Worm (Caenorhabditis elegans) whole organism, L1 larva: ENCODE measurements around the gene srbc-21.

Experiments used
- C16A3.4 ChIP-seq: fragments of 150-350 bp; optimal IDR thresholded peaks from 2 replicates; lab custom pipeline; 2014; ENCODE audit warnings: missing biosample characterization, missing genetic modification characterization
- C34B4.2 ChIP-seq: sonication (generic microtip); optimal IDR thresholded peaks from 2 replicates; lab custom pipeline; 2017; ENCODE audit warnings: mild to moderate bottlenecking, missing genetic modification characterization, missing compliant biosample characterization
- F16B12.6 ChIP-seq: fragments of 150-350 bp; optimal IDR thresholded peaks from 2 replicates; lab custom pipeline; 2014; ENCODE audit warnings: missing biosample characterization, missing genetic modification characterization
- alr-1 ChIP-seq: fragments of 200-800 bp; sonication (Bioruptor generic); optimal IDR thresholded peaks from 2 replicates; lab custom pipeline; 2018; ENCODE audit warnings: borderline replicate concordance, mild to moderate bottlenecking, missing genetic modification characterization, missing compliant biosample characterization
- aly-2 ChIP-seq: fragments of 150-350 bp; optimal IDR thresholded peaks from 2 replicates; lab custom pipeline; 2014; ENCODE audit warnings: missing biosample characterization, missing genetic modification characterization
- blmp-1 ChIP-seq: fragments of 150-350 bp; optimal IDR thresholded peaks from 2 replicates; lab custom pipeline; 2014; ENCODE audit warnings: missing biosample characterization, missing genetic modification characterization
- ceh-82 ChIP-seq, 3 experiments: fragments of 150-350 bp in 1 of 3; sonication (generic microtip) in 2 of 3; optimal IDR thresholded peaks; 2 replicates each; lab custom pipeline; 2014 to 2017; ENCODE audit warnings: missing biosample characterization in 3 of 3, missing genetic modification characterization in 3 of 3
- ceh-90 ChIP-seq: sonication (generic microtip); optimal IDR thresholded peaks from 2 replicates; lab custom pipeline; 2016; ENCODE audit warnings: missing genetic modification characterization, missing compliant biosample characterization
- dpl-1 ChIP-seq, 3 experiments: fragments of 150-350 bp in 2 of 3; sonication (generic microtip) in 1 of 3; optimal IDR thresholded peaks; 2 replicates each; lab custom pipeline; 2014 to 2017; ENCODE audit warnings: missing biosample characterization in 3 of 3, missing genetic modification characterization in 3 of 3, missing genetic modification reagents in 3 of 3
- dsc-1 ChIP-seq: sonication (generic microtip); optimal IDR thresholded peaks from 2 replicates; lab custom pipeline; 2016; ENCODE audit warnings: mild to moderate bottlenecking, missing genetic modification characterization, missing compliant biosample characterization
- efl-1 ChIP-seq, 4 experiments: fragments of 150-350 bp; optimal IDR thresholded peaks in 3 of 4; peaks in 1 of 4; 1 replicate in 1 of 4; 2 replicates in 3 of 4; lab custom pipeline; 2014; ENCODE audit warnings: missing biosample characterization in 2 of 4, missing genetic modification characterization in 2 of 4, missing genetic modification reagents in 2 of 4
- elt-3 ChIP-seq, 6 experiments: fragments of 150-350 bp in 1 of 6; sonication (generic microtip); optimal IDR thresholded peaks; 2 replicates each; lab custom pipeline; 2017 to 2018; ENCODE audit warnings: missing biosample characterization in 6 of 6, missing genetic modification characterization in 6 of 6, inconsistent platforms in 1 of 6
- fkh-4 ChIP-seq: sonication (generic microtip); optimal IDR thresholded peaks from 2 replicates; lab custom pipeline; 2016; ENCODE audit warnings: missing compliant biosample characterization, missing genetic modification characterization, borderline replicate concordance
- fos-1 ChIP-seq: fragments of 150-350 bp; optimal IDR thresholded peaks from 2 replicates; lab custom pipeline; 2014; ENCODE audit warnings: missing biosample characterization, missing genetic modification characterization
- grh-1 ChIP-seq: fragments of 200-800 bp; sonication (Bioruptor generic); IDR thresholded peaks from 2 replicates; pipeline ENCODE4 v1.3.6; 2022; ENCODE audit warnings: missing genetic modification reagents, missing genetic modification characterization, missing compliant biosample characterization
- hlh-17 ChIP-seq: fragments of 200-800 bp; sonication (Bioruptor generic); optimal IDR thresholded peaks from 2 replicates; lab custom pipeline; 2018; ENCODE audit warnings: missing genetic modification characterization, mild to moderate bottlenecking, missing compliant biosample characterization, moderate library complexity, borderline replicate concordance
- isw-1 ChIP-seq: fragments of 200-800 bp; sonication (Bioruptor generic); IDR thresholded peaks from 2 replicates; pipeline ENCODE4 v1.3.6; 2022; ENCODE audit warnings: missing genetic modification characterization, missing compliant biosample characterization
- jun-1 ChIP-seq: fragments of 150-350 bp; optimal IDR thresholded peaks from 2 replicates; lab custom pipeline; 2014; ENCODE audit warnings: missing biosample characterization, missing genetic modification reagents, missing genetic modification characterization
- lin-13 ChIP-seq: fragments of 150-350 bp; optimal IDR thresholded peaks from 2 replicates; lab custom pipeline; 2014; ENCODE audit warnings: missing biosample characterization, missing genetic modification reagents, missing genetic modification characterization
- lin-14 ChIP-seq: fragments of 200-800 bp; sonication (Bioruptor generic); optimal IDR thresholded peaks from 2 replicates; lab custom pipeline; 2018; ENCODE audit warnings: mild to moderate bottlenecking, missing genetic modification characterization, moderate library complexity, missing compliant biosample characterization
- lin-15B ChIP-seq: fragments of 150-350 bp; sonication (generic microtip); optimal IDR thresholded peaks from 3 replicates; lab custom pipeline; 2014; ENCODE audit warnings: missing biosample characterization, missing genetic modification characterization
- lin-35 ChIP-seq, 2 experiments: fragments of 150-350 bp; optimal IDR thresholded peaks; 2 replicates each; lab custom pipeline; 2014; ENCODE audit warnings: missing biosample characterization in 2 of 2, missing genetic modification characterization in 2 of 2, missing genetic modification reagents in 2 of 2
- nhr-20 ChIP-seq: sonication (generic microtip); optimal IDR thresholded peaks from 2 replicates; lab custom pipeline; 2016; ENCODE audit warnings: mild to moderate bottlenecking, missing genetic modification characterization, missing compliant biosample characterization
- nhr-28 ChIP-seq: fragments of 150-350 bp; optimal IDR thresholded peaks from 2 replicates; lab custom pipeline; 2014; ENCODE audit warnings: missing biosample characterization, missing genetic modification characterization
- nhr-47 ChIP-seq: sonication (generic microtip); optimal IDR thresholded peaks from 2 replicates; lab custom pipeline; 2016; ENCODE audit warnings: mild to moderate bottlenecking, missing genetic modification characterization, moderate library complexity, missing compliant biosample characterization
- nhr-71 ChIP-seq: sonication (generic microtip); optimal IDR thresholded peaks from 2 replicates; lab custom pipeline; 2016; ENCODE audit warnings: mild to moderate bottlenecking, missing genetic modification characterization, moderate library complexity, missing compliant biosample characterization
- nhr-77 ChIP-seq: fragments of 150-350 bp; optimal IDR thresholded peaks from 2 replicates; lab custom pipeline; 2014; ENCODE audit warnings: missing biosample characterization, missing genetic modification characterization
- nhr-85 ChIP-seq: sonication (generic microtip); peaks from one replicate; lab custom pipeline; 2016; ENCODE audit warnings: missing genetic modification characterization, inconsistent platforms, missing compliant biosample characterization
- pax-3 ChIP-seq: fragments of 200-800 bp; sonication (Bioruptor generic); optimal IDR thresholded peaks from 2 replicates; lab custom pipeline; 2018; ENCODE audit warnings: mild to moderate bottlenecking, missing genetic modification characterization, moderate library complexity, missing compliant biosample characterization
- pqm-1 ChIP-seq: sonication (generic microtip); optimal IDR thresholded peaks from 3 replicates; lab custom pipeline; 2017; ENCODE audit warnings: missing biosample characterization, missing genetic modification characterization
- rnt-1 ChIP-seq: sonication (generic microtip); optimal IDR thresholded peaks from 2 replicates; lab custom pipeline; 2016; ENCODE audit warnings: mild to moderate bottlenecking, missing genetic modification characterization, moderate library complexity, missing compliant biosample characterization
- skn-1 ChIP-seq: fragments of 150-350 bp; optimal IDR thresholded peaks from 2 replicates; lab custom pipeline; 2014; ENCODE audit warnings: missing biosample characterization, missing genetic modification characterization
- snpc-4 ChIP-seq: fragments of 150-350 bp; optimal IDR thresholded peaks from 2 replicates; lab custom pipeline; 2014; ENCODE audit warnings: missing biosample characterization, missing genetic modification characterization
- sptf-1 ChIP-seq: fragments of 150-350 bp; optimal IDR thresholded peaks from 2 replicates; lab custom pipeline; 2014; ENCODE audit warnings: missing biosample characterization, missing genetic modification characterization
- sup-37 ChIP-seq: fragments of 200-800 bp; sonication (Bioruptor generic); optimal IDR thresholded peaks from 2 replicates; lab custom pipeline; 2018; ENCODE audit warnings: mild to moderate bottlenecking, missing genetic modification characterization, missing compliant biosample characterization
- tbx-2 ChIP-seq: sonication (generic microtip); optimal IDR thresholded peaks from 2 replicates; lab custom pipeline; 2016; ENCODE audit warnings: missing genetic modification characterization, missing compliant biosample characterization
- unc-130 ChIP-seq: fragments of 150-350 bp; optimal IDR thresholded peaks from 2 replicates; lab custom pipeline; 2017; ENCODE audit warnings: missing biosample characterization, missing genetic modification characterization, inconsistent platforms
- unc-62 ChIP-seq: fragments of 150-350 bp; optimal IDR thresholded peaks from 2 replicates; lab custom pipeline; 2014; ENCODE audit warnings: missing biosample characterization, missing genetic modification reagents, missing genetic modification characterization
- unc-98 ChIP-seq: fragments of 200-800 bp; sonication (Bioruptor generic); IDR thresholded peaks from 2 replicates; pipeline ENCODE4 v1.3.6; 2022; ENCODE audit warnings: missing genetic modification characterization, missing compliant biosample characterization
- vab-15 ChIP-seq: sonication (generic microtip); optimal IDR thresholded peaks from 2 replicates; lab custom pipeline; 2017; ENCODE audit warnings: missing genotype, mild to moderate bottlenecking, missing genetic modification characterization, missing compliant biosample characterization
- xbp-1 ChIP-seq: sonication (generic microtip); optimal IDR thresholded peaks from 2 replicates; lab custom pipeline; 2016; ENCODE audit warnings: missing genetic modification characterization, missing compliant biosample characterization

Gene srbc-21

ce11 chrV:2155232-2155631 lies at the start of gene srbc-21:
Gene srbc-21, plus strand, starts transcription at chrV:2155532.
- TF ChIP-seq pax-3 (tag; lab: Kevin White, UChicago) (no peak), efl-1 (optimal IDR thresholded peaks at IDR 0.05; lab: Kevin White, UChicago) (no peak), efl-1 (GFP tag; optimal IDR thresholded peaks at IDR 0.05 in 1 of 2; lab: Kevin White, UChicago) (peak in 1 of 2 experiments; percentile 12)

DNA sequence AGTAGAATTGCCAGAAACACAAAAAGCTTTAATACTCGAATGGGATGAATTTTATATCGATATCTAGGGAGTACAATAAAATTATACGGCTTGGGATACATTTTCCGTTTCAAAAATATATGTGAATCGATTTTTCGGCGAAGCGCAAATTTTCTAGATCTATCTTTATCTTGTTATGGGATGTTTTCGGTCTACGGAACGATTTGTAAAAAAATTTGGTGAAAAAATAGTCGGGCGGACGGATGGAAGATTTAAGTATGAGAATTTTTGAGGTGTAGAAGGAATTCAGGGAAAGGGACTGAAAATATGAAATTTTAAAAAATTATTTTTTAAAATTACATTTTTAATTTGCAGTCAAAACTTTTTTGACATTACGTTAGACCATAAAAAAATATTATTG lies 49.4 kb upstream of the srbc-21 start, which contains the start of gene F22F7.4:
TSS of gene F22F7.4 (minus strand) at position 101 of the 400 bp plus-strand sequence.
- TF ChIP-seq vab-15 (tag; lab: Kevin White, UChicago): no peak
- TF ChIP-seq unc-62: no peak
- no peak for TF ChIP-seq sup-37
- no peak for TF ChIP-seq isw-1 (GFP tag; lab: Robert Waterston, UW)
- TF ChIP-seq pqm-1 (tag; lab: Kevin White, UChicago): no peak
- no peak for TF ChIP-seq sptf-1
- no peak for TF ChIP-seq fos-1
- no peak for TF ChIP-seq lin-35 (GFP tag; optimal IDR thresholded peaks at IDR 0.05; lab: Kevin White, UChicago)
- no peak for TF ChIP-seq unc-98
- TF ChIP-seq alr-1 (tag; lab: Kevin White, UChicago): no peak
- TF ChIP-seq ceh-90: no peak
- TF ChIP-seq F16B12.6: no peak
- TF ChIP-seq unc-130 (tag; lab: Kevin White, UChicago): no peak
- TF ChIP-seq nhr-20 (tag; lab: Kevin White, UChicago): no peak
- TF ChIP-seq pax-3 (tag; lab: Kevin White, UChicago): no peak
- TF ChIP-seq jun-1: no peak
- no peak for TF ChIP-seq elt-3 (tag; optimal IDR thresholded peaks at IDR 0.05; lab: Kevin White, UChicago)
- no peak for TF ChIP-seq nhr-47 (tag; lab: Kevin White, UChicago)
- no peak for TF ChIP-seq lin-14 (GFP tag; lab: Kevin White, UChicago)
- TF ChIP-seq ceh-82 (tag; optimal IDR thresholded peaks at IDR 0.05; lab: Kevin White, UChicago): no peak
- TF ChIP-seq, all 84 proteins: peak for 0

DNA sequence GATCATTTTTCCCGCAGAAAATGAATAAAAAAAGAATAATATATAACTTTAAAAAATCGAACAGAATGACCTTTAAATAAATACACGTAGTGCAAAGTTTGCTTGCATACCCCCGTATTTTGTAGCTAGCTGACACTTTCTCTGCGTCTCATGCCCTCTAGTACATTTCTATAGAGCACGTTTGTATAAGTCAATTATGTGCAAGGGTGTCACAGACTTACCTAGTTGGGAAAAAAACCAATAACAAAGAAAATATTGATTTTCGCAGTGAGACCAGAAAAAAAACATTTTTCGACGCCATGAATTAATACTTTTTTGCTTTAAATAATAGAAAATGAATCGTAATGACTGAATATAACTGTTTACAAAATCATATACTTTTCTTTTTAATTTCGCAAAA lies 46.0 kb upstream of the srbc-21 start, which contains the start of gene ckb-4:
TSS of gene ckb-4 (minus strand) at position 140 of the 400 bp plus-strand sequence.
- TF ChIP-seq ceh-90 (no peak), nhr-71 (tag; lab: Kevin White, UChicago) (no peak), skn-1 (peak; percentile 11), ceh-82 (tag; optimal IDR thresholded peaks at IDR 0.05; lab: Kevin White, UChicago) (peak in 1 of 3 experiments; percentile 46), elt-3 (tag; optimal IDR thresholded peaks at IDR 0.05; lab: Kevin White, UChicago) (no peak), tbx-2 (tag; lab: Kevin White, UChicago) (no peak), dsc-1 (tag; lab: Kevin White, UChicago) (no peak), lin-13 (peak; percentile 13), hlh-17 (no peak), fkh-4 (tag; lab: Kevin White, UChicago) (no peak), nhr-77 (tag; lab: Kevin White, UChicago) (peak; percentile 15), C34B4.2 (no peak), efl-1 (optimal IDR thresholded peaks at IDR 0.05; lab: Kevin White, UChicago) (peak; percentile 59 to 70), efl-1 (GFP tag; optimal IDR thresholded peaks at IDR 0.05 in 1 of 2; lab: Kevin White, UChicago) (peak; percentile 54 to 85), dpl-1 (GFP tag; optimal IDR thresholded peaks at IDR 0.05; lab: Kevin White, UChicago) (peak; percentile 9 to 69 (median 29)), aly-2 (no peak), grh-1 (GFP tag; lab: Robert Waterston, UW) (no peak), vab-15 (tag; lab: Kevin White, UChicago) (peak; percentile 11), lin-15B (tag; lab: Kevin White, UChicago) (peak; percentile 41), jun-1 (no peak), lin-35 (GFP tag; optimal IDR thresholded peaks at IDR 0.05; lab: Kevin White, UChicago) (peak; percentile 48 to 66), rnt-1 (tag; lab: Kevin White, UChicago) (peak; percentile 5), nhr-20 (tag; lab: Kevin White, UChicago) (peak; percentile 42), nhr-28 (tag; lab: Kevin White, UChicago) (no peak), nhr-85 (peak; percentile 47), unc-98 (no peak), C16A3.4 (tag; lab: Kevin White, UChicago) (peak; percentile 30), snpc-4 (tag; lab: Kevin White, UChicago) (no peak), blmp-1 (tag; lab: Kevin White, UChicago) (peak; percentile 16), xbp-1 (peak; percentile 26)
